Worm (Caenorhabditis elegans): Measurements from ENCODE around the gene crn-4.

DNA sequence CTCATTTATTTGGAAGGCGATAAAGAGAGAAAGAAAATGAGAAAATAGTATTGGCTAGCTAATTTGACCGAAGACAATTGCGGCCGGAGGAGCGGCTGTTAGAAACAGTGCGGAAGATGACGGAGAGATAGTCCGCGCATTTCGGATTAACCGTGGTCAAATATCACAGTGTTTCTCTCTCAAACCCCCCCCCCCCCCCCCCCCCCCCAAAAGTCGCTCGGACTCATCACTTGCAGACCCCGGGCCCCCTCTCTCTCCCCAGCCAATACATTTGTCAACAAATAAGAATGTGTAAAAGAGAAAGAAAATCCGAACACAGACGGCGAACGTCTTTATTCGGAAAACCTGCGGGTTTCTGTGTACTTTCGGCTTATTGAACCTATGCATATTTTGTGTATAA, 43.9 kb upstream of the crn-4 start:
- TF ChIP-seq pqm-1 (tag; optimal IDR thresholded peaks at IDR 0.05), result no peak
- TF ChIP-seq nhr-11 (tag; optimal IDR thresholded peaks at IDR 0.05), result no peak
- TF ChIP-seq npax-4 (tag; optimal IDR thresholded peaks at IDR 0.05), result no peak
- no peak for TF ChIP-seq pha-2 (tag; optimal IDR thresholded peaks at IDR 0.05)
- TF ChIP-seq pha-4 (tag; optimal IDR thresholded peaks at IDR 0.05), result no peak
- no peak for TF ChIP-seq hlh-8 (tag; optimal IDR thresholded peaks at IDR 0.05)
